Worm (Caenorhabditis elegans): ENCODE data around the gene srh-39.

ce11 chrII:7772411-7772810 is 7.1 kb upstream of the srh-39 start, which contains the start of gene C06A8.6:
- TF ChIP-seq daf-12 (tag; optimal IDR thresholded peaks at IDR 0.05) = no peak
- TF ChIP-seq R02D3.7 (tag; optimal IDR thresholded peaks at IDR 0.05) = no peak
- TF ChIP-seq nhr-12 (tag; optimal IDR thresholded peaks at IDR 0.05) = no peak
- no peak for TF ChIP-seq nhr-28 (tag; optimal IDR thresholded peaks at IDR 0.05)

Measured in whole organism, L3 larva.